Worm (Caenorhabditis elegans) whole organism, mixed stage, embryonic: ENCODE data around the gene C10C5.4.

ENCODE experiments used
- ceh-39 ChIP-seq: fragments of 150-350 bp; optimal IDR thresholded peaks from 2 replicates; lab custom pipeline; 2014; ENCODE audit warnings: missing biosample characterization, missing genetic modification characterization
- nhr-237 ChIP-seq: fragments of 150-350 bp; optimal IDR thresholded peaks from 2 replicates; lab custom pipeline; 2014; ENCODE audit warnings: missing biosample characterization, missing genetic modification characterization
- nhr-76 ChIP-seq: sonication (generic microtip); optimal IDR thresholded peaks from 2 replicates; lab custom pipeline; 2017; ENCODE audit warnings: missing biosample characterization, missing genetic modification characterization
- tbx-8 ChIP-seq: fragments of 200-800 bp; sonication (Bioruptor generic); optimal IDR thresholded peaks from 2 replicates; lab custom pipeline; 2018; ENCODE audit warnings: mild to moderate bottlenecking, missing genetic modification characterization, moderate library complexity, missing compliant biosample characterization
- unc-120 ChIP-seq: sonication (generic microtip); optimal IDR thresholded peaks from 2 replicates; lab custom pipeline; 2017; ENCODE audit warnings: missing genetic modification characterization, missing compliant biosample characterization; ENCODE audit not compliant: poor library complexity, severe bottlenecking
- ztf-11 ChIP-seq: fragments of 150-350 bp; optimal IDR thresholded peaks from 2 replicates; lab custom pipeline; 2014; ENCODE audit warnings: missing biosample characterization, missing genetic modification characterization

DNA sequence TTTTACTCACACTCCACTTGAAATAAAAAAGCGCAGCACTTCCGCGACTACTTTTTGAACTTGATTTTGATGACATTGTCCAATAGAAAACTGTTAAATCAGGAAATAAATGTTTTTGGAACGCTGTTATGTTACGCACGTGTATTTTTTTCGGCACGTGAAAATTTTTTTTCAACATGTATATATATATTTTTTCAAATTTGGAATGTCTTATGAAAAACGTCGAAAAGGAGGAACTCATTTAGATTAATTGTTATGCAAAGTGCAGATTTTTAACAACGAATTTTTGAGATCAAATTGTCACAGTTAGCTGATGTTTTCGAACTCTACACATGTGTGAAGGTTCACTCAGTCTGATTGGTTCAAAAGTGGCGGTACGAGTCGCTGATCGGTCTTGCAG, 20.2 kb downstream of the C10C5.4 start, which contains the start of gene F56D5.2:
- TF ChIP-seq ztf-11 (no peak), nhr-237 (no peak), nhr-76 (no peak), unc-120 (no peak), ceh-39 (tag; lab: Kevin White, UChicago) (no peak), tbx-8 (GFP tag; lab: Kevin White, UChicago) (no peak)
